Worm (Caenorhabditis elegans): ENCODE data around the gene clec-42.

- TF ChIP-seq nhr-25 (tag; optimal IDR thresholded peaks at IDR 0.05; ENCODE audit: borderline replicate concordance, insufficient read depth) (no peak), unc-130 (GFP tag; optimal IDR thresholded peaks at IDR 0.05) (no peak), unc-62 (GFP tag; optimal IDR thresholded peaks at IDR 0.05 in 1 of 2) (no peak), unc-62 (tag; optimal IDR thresholded peaks at IDR 0.05) (no peak), egl-43 (GFP tag; IDR thresholded peaks at IDR 0.05) (no peak), mxl-3 (GFP tag; optimal IDR thresholded peaks at IDR 0.05) (no peak), ama-1 (optimal IDR thresholded peaks at IDR 0.05) (no peak), F10B5.3 (tag; optimal IDR thresholded peaks at IDR 0.05) (no peak), dmd-8 (GFP tag; IDR thresholded peaks at IDR 0.05) (no peak), hlh-30 (tag; optimal IDR thresholded peaks at IDR 0.05; ENCODE audit: insufficient read depth) (no peak), T20F7.1 (GFP tag; optimal IDR thresholded peaks at IDR 0.05) (no peak), ceh-62 (tag; optimal IDR thresholded peaks at IDR 0.05) (no peak), snpc-4 (tag; optimal IDR thresholded peaks at IDR 0.05) (no peak), duxl-1 (tag; optimal IDR thresholded peaks at IDR 0.05; ENCODE audit: poor library complexity) (no peak)
Measured at ce11 chrV:18143445-18143844, 47.8 kb upstream of the clec-42 start, which contains the start of gene Y37H2A.14.

Measured in whole organism, L4 larva.